Worm (Caenorhabditis elegans): ENCODE data around the gene ZK353.3.

ce11 chrIII:8413501-8413900, 17.7 kb downstream of the ZK353.3 start:
- TF ChIP-seq W03F9.2 (tag; optimal IDR thresholded peaks at IDR 0.05) (no peak), him-1 (tag; optimal IDR thresholded peaks at IDR 0.05) (no peak)
